Fruit fly (Drosophila melanogaster) whole organism, embryonic: ENCODE measurements around the gene CG46309.

Source experiments
- CG11695 ChIP-seq: fragments of 200-800 bp; sonication (Bioruptor generic); IDR thresholded peaks from 3 replicates; pipeline ENCODE4 v1.3.6; 2022; ENCODE audit warnings: missing biosample characterization, missing genetic modification characterization
- CG11696 ChIP-seq: fragments of 200-800 bp; sonication (Bioruptor generic); IDR thresholded peaks from 2 replicates; pipeline ENCODE4 v1.3.6; 2022; ENCODE audit warnings: missing biosample characterization, missing genetic modification characterization
- CG12236 ChIP-seq: fragments of 200-800 bp; sonication (Bioruptor generic); optimal IDR thresholded peaks from 2 replicates; lab custom pipeline; 2016; ENCODE audit warnings: missing biosample characterization, missing genetic modification characterization
- CG12391 ChIP-seq: fragments of 200-800 bp; sonication (Bioruptor generic); optimal IDR thresholded peaks from 3 replicates; lab custom pipeline; 2018; ENCODE audit warnings: missing biosample characterization, mild to moderate bottlenecking, missing genetic modification characterization, moderate library complexity
- CG13894 ChIP-seq: fragments of 200-800 bp; sonication (Bioruptor generic); optimal IDR thresholded peaks from 3 replicates; lab custom pipeline; 2018; ENCODE audit warnings: missing biosample characterization, mild to moderate bottlenecking, missing genetic modification characterization, moderate library complexity
- CG14441 ChIP-seq: fragments of 200-800 bp; sonication (Bioruptor generic); IDR thresholded peaks from 2 replicates; pipeline ENCODE4 v1.3.6; 2022; ENCODE audit warnings: missing biosample characterization, missing genetic modification characterization
- CG15601 ChIP-seq: fragments of 200-800 bp; sonication (Bioruptor generic); optimal IDR thresholded peaks from 3 replicates; lab custom pipeline; 2019; ENCODE audit warnings: missing biosample characterization, mild to moderate bottlenecking, missing genetic modification characterization, moderate library complexity
- CG1602 ChIP-seq: fragments of 200-800 bp; sonication (Bioruptor generic); optimal IDR thresholded peaks from 3 replicates; lab custom pipeline; 2016; ENCODE audit warnings: missing biosample characterization, missing genetic modification characterization
- CG16813 ChIP-seq: fragments of 200-800 bp; sonication (Bioruptor generic); IDR thresholded peaks from 3 replicates; pipeline ENCODE4 v1.3.6; 2022; ENCODE audit warnings: missing biosample characterization, missing genetic modification characterization; ENCODE audit not compliant: partially characterized antibody
- CG16815 ChIP-seq: fragments of 200-800 bp; sonication (Bioruptor generic); optimal IDR thresholded peaks from 3 replicates; lab custom pipeline; 2017; ENCODE audit warnings: missing biosample characterization, mild to moderate bottlenecking, missing genetic modification characterization
- CG17361 ChIP-seq: fragments of 200-800 bp; sonication (Bioruptor generic); IDR thresholded peaks from 3 replicates; pipeline ENCODE4 v1.3.6; 2022; ENCODE audit warnings: missing biosample characterization, missing genetic modification characterization
- CG17612 ChIP-seq: fragments of 200-800 bp; sonication (Bioruptor generic); IDR thresholded peaks from 2 replicates; pipeline ENCODE4 v1.3.6; 2022; ENCODE audit warnings: missing biosample characterization, missing genetic modification characterization
- CG18011 ChIP-seq: fragments of 200-800 bp; sonication (Bioruptor generic); optimal IDR thresholded peaks from 2 replicates; lab custom pipeline; 2017; ENCODE audit warnings: missing biosample characterization, missing genetic modification characterization, mild to moderate bottlenecking, moderate library complexity, missing genotype
- CG31441 ChIP-seq: fragments of 200-800 bp; sonication (Bioruptor generic); IDR thresholded peaks from 2 replicates; pipeline ENCODE4 v1.3.6; 2022; ENCODE audit warnings: missing biosample characterization, missing genetic modification characterization
- CG32532 ChIP-seq: fragments of 200-800 bp; sonication (Bioruptor generic); IDR thresholded peaks from 2 replicates; pipeline ENCODE4 v1.3.6; 2022; ENCODE audit warnings: missing biosample characterization, missing genetic modification characterization
- CG6854 ChIP-seq: fragments of 200-800 bp; sonication (Bioruptor generic); optimal IDR thresholded peaks from 3 replicates; lab custom pipeline; 2017; ENCODE audit warnings: missing biosample characterization, mild to moderate bottlenecking, missing genetic modification characterization
- CG7786 ChIP-seq: fragments of 200-800 bp; sonication (Bioruptor generic); optimal IDR thresholded peaks from 2 replicates; lab custom pipeline; 2016; ENCODE audit warnings: missing biosample characterization, missing genetic modification characterization
- CG7987 ChIP-seq: fragments of 200-800 bp; sonication (Bioruptor generic); optimal IDR thresholded peaks from 2 replicates; lab custom pipeline; 2018; ENCODE audit warnings: missing biosample characterization, mild to moderate bottlenecking, missing genetic modification characterization, moderate library complexity
- CG9437 ChIP-seq: fragments of 200-800 bp; sonication (Bioruptor generic); optimal IDR thresholded peaks from 2 replicates; lab custom pipeline; 2018; ENCODE audit warnings: missing biosample characterization, mild to moderate bottlenecking, missing genetic modification characterization
- D ChIP-seq, 2 experiments: fragments of 200-800 bp in 1 of 2; fragments of >200 bp in 1 of 2; sonication (Bioruptor generic) in 1 of 2; optimal IDR thresholded peaks; 2 replicates in 1 of 2; 3 replicates in 1 of 2; lab custom pipeline; 2017; ENCODE audit warnings: mild to moderate bottlenecking in 1 of 2, missing biosample characterization in 1 of 2, missing genetic modification characterization in 1 of 2, missing genetic modification reagents in 1 of 2
- Dad ChIP-seq: fragments of 200-800 bp; sonication (Bioruptor generic); optimal IDR thresholded peaks from 3 replicates; lab custom pipeline; 2016; ENCODE audit warnings: missing biosample characterization, missing genetic modification characterization
- Dp ChIP-seq: fragments of 200-800 bp; sonication (Bioruptor generic); optimal IDR thresholded peaks from 2 replicates; lab custom pipeline; 2018; ENCODE audit warnings: missing biosample characterization, mild to moderate bottlenecking, missing genetic modification characterization, moderate library complexity
- Fer3 ChIP-seq: fragments of 200-800 bp; sonication (Bioruptor generic); optimal IDR thresholded peaks from 2 replicates; lab custom pipeline; 2018; ENCODE audit warnings: missing biosample characterization, mild to moderate bottlenecking, missing genetic modification characterization, moderate library complexity
- GATAe ChIP-seq: fragments of 200-800 bp; sonication (Bioruptor generic); conservative IDR thresholded peaks from 2 replicates; pipeline ENCODE4 v1.3.6; 2022; ENCODE audit warnings: missing biosample characterization, missing genetic modification characterization
- H15 ChIP-seq: fragments of 200-800 bp; sonication (Bioruptor generic); IDR thresholded peaks from 3 replicates; pipeline ENCODE4 v1.3.6; 2022; ENCODE audit warnings: missing biosample characterization, missing genetic modification characterization
- Rfx ChIP-seq: fragments of 200-800 bp; sonication (Bioruptor generic); IDR thresholded peaks from 2 replicates; pipeline ENCODE4 v1.3.6; 2022; ENCODE audit warnings: missing biosample characterization, missing genetic modification characterization
- Sin3A ChIP-seq: fragments of >200 bp; optimal IDR thresholded peaks from 2 replicates; lab custom pipeline; 2018
- Taf1 ChIP-seq: fragments of 200-800 bp; sonication (Bioruptor generic); IDR thresholded peaks from 2 replicates; pipeline ENCODE4 v1.3.6; 2022; ENCODE audit warnings: missing biosample characterization, missing genetic modification characterization
- Xbp1 ChIP-seq: fragments of 200-800 bp; sonication (Bioruptor generic); optimal IDR thresholded peaks from 3 replicates; lab custom pipeline; 2016; ENCODE audit warnings: missing biosample characterization, mild to moderate bottlenecking, missing genetic modification characterization
- al ChIP-seq: fragments of 200-800 bp; sonication (Bioruptor generic); IDR thresholded peaks from 2 replicates; pipeline ENCODE4 v1.3.6; 2022; ENCODE audit warnings: missing biosample characterization, missing genetic modification characterization
- aop ChIP-seq: fragments of 200-800 bp; sonication (Bioruptor generic); IDR thresholded peaks from 2 replicates; pipeline ENCODE4 v1.3.6; 2022; ENCODE audit warnings: missing biosample characterization, missing genetic modification characterization
- caup ChIP-seq: fragments of 200-800 bp; sonication (Bioruptor generic); optimal IDR thresholded peaks from 3 replicates; lab custom pipeline; 2017; ENCODE audit warnings: missing biosample characterization, mild to moderate bottlenecking, missing genetic modification characterization, moderate library complexity; ENCODE audit not compliant: severe bottlenecking
- ci ChIP-seq: fragments of 200-800 bp; sonication (Bioruptor generic); IDR thresholded peaks from 3 replicates; pipeline ENCODE4 v1.3.6; 2022; ENCODE audit warnings: missing biosample characterization, missing genetic modification characterization
- croc ChIP-seq: fragments of 200-800 bp; sonication (Bioruptor generic); conservative IDR thresholded peaks from 3 replicates; pipeline ENCODE4 v1.3.6; 2022; ENCODE audit warnings: missing biosample characterization, missing genetic modification characterization
- ems ChIP-seq: fragments of 200-800 bp; sonication (Bioruptor generic); optimal IDR thresholded peaks from 3 replicates; lab custom pipeline; 2016; ENCODE audit warnings: missing biosample characterization, missing genetic modification characterization
- en ChIP-seq: fragments of 200-800 bp; sonication (Bioruptor generic); optimal IDR thresholded peaks from 2 replicates; lab custom pipeline; 2016; ENCODE audit warnings: missing biosample characterization, missing genetic modification characterization
- gcm2 ChIP-seq: fragments of 200-800 bp; sonication (Bioruptor generic); optimal IDR thresholded peaks from 2 replicates; lab custom pipeline; 2016; ENCODE audit warnings: missing biosample characterization, missing genetic modification characterization
- gem ChIP-seq: fragments of 200-800 bp; sonication (Bioruptor generic); optimal IDR thresholded peaks from 2 replicates; lab custom pipeline; 2019; ENCODE audit warnings: missing biosample characterization, mild to moderate bottlenecking, missing genetic modification characterization, moderate library complexity
- grau ChIP-seq: fragments of 200-800 bp; optimal IDR thresholded peaks from 3 replicates; lab custom pipeline; 2019; ENCODE audit warnings: missing biosample characterization, mild to moderate bottlenecking, missing genetic modification characterization, moderate library complexity
- insv ChIP-seq, 2 experiments: fragments of 200-800 bp; sonication (Bioruptor generic); optimal IDR thresholded peaks; 3 replicates each; lab custom pipeline; 2016 to 2018; ENCODE audit warnings: missing biosample characterization in 2 of 2, missing genetic modification characterization in 2 of 2
- jigr1 ChIP-seq: fragments of 200-800 bp; sonication (Bioruptor generic); IDR thresholded peaks from 3 replicates; pipeline ENCODE4 v1.3.6; 2022; ENCODE audit warnings: missing biosample characterization, missing genetic modification characterization
- maf-S ChIP-seq: fragments of 200-800 bp; sonication (Bioruptor generic); optimal IDR thresholded peaks from 2 replicates; lab custom pipeline; 2016; ENCODE audit warnings: missing biosample characterization, missing genetic modification characterization
- nerfin-2 ChIP-seq: fragments of 200-800 bp; sonication (Bioruptor generic); IDR thresholded peaks from 2 replicates; pipeline ENCODE4 v1.3.6; 2022; ENCODE audit warnings: missing biosample characterization, missing genetic modification characterization; ENCODE audit not compliant: partially characterized antibody
- nmo ChIP-seq: fragments of 200-800 bp; sonication (Bioruptor generic); optimal IDR thresholded peaks from 2 replicates; lab custom pipeline; 2018; ENCODE audit warnings: missing biosample characterization, mild to moderate bottlenecking, missing genetic modification characterization, moderate library complexity
- pho ChIP-seq: fragments of 200-800 bp; sonication (Bioruptor generic); optimal IDR thresholded peaks from 2 replicates; lab custom pipeline; 2016; ENCODE audit warnings: missing biosample characterization, missing genetic modification characterization
- prd ChIP-seq, 3 experiments: fragments of >200 bp in 2 of 3; fragments of 200-800 bp in 1 of 3; sonication (Bioruptor generic) in 1 of 3; optimal IDR thresholded peaks in 2 of 3; IDR thresholded peaks in 1 of 3; 2 replicates in 2 of 3; 3 replicates in 1 of 3; pipeline versions ENCODE4 v1.3.6 to Lab custom; 2017 to 2022; ENCODE audit warnings: missing biosample characterization in 1 of 3, missing genetic modification characterization in 1 of 3
- scrt ChIP-seq: fragments of 200-800 bp; sonication (Bioruptor generic); optimal IDR thresholded peaks from 2 replicates; lab custom pipeline; 2018; ENCODE audit warnings: missing biosample characterization, mild to moderate bottlenecking, missing genetic modification characterization, moderate library complexity
- shn ChIP-seq: fragments of 200-800 bp; sonication (Bioruptor generic); optimal IDR thresholded peaks from 3 replicates; lab custom pipeline; 2016; ENCODE audit warnings: missing biosample characterization, missing genetic modification characterization
- vfl ChIP-seq: fragments of 200-800 bp; sonication (Bioruptor generic); optimal IDR thresholded peaks from 2 replicates; lab custom pipeline; 2016; ENCODE audit warnings: missing biosample characterization, missing genetic modification characterization
- zfh1 ChIP-seq: fragments of 200-800 bp; sonication (Bioruptor generic); IDR thresholded peaks from 3 replicates; pipeline ENCODE4 v1.3.6; 2022; ENCODE audit warnings: missing biosample characterization, missing genetic modification characterization

The CG46309 gene

dm6 chr2L:16275809-16276178 is 24.2 kb upstream of the CG46309 start (continued):
- TF ChIP-seq CG11696 (GFP tag; lab: Robert Waterston, UW): 0 out of 2 replicates have a peak, but pooled peaks have one; percentile 30
- no peak for TF ChIP-seq gcm2
- TF ChIP-seq Taf1 (GFP tag; lab: Robert Waterston, UW): no peak
- peak; percentile 56; the same call in 2 of the 3 replicates for TF ChIP-seq CG17361 (GFP tag; lab: Robert Waterston, UW)
- 0 out of 2 replicates have a peak, but pooled peaks have one; percentile 27 for TF ChIP-seq CG14441 (GFP tag; lab: Robert Waterston, UW)
- TF ChIP-seq CG9437: peak; percentile 24
- peak; percentile 19; the same call in 1 of the 3 replicates for TF ChIP-seq zfh1 (GFP tag; lab: Robert Waterston, UW)
- no peak for TF ChIP-seq nerfin-2 (GFP tag; lab: Robert Waterston, UW)
- TF ChIP-seq vfl: no peak
- TF ChIP-seq croc (GFP tag; lab: Robert Waterston, UW): no peak
- peak; percentile 39 for TF ChIP-seq Dad (GFP tag; lab: Kevin White, UChicago)
- peak; percentile 20 for TF ChIP-seq ems (GFP tag; lab: Kevin White, UChicago)
- no peak for TF ChIP-seq aop
- TF ChIP-seq D (optimal IDR thresholded peaks at IDR 0.05; lab: Kevin White, UChicago): no peak
- TF ChIP-seq D (GFP tag; optimal IDR thresholded peaks at IDR 0.05; lab: Kevin White, UChicago): peak; percentile 22
- 0 out of 3 replicates have a peak, but pooled peaks have one; percentile 51 for TF ChIP-seq CG11695
- TF ChIP-seq nmo (GFP tag; lab: Kevin White, UChicago): peak; percentile 53
- peak; percentile 8 for TF ChIP-seq CG15601 (tag; lab: Kevin White, UChicago)
- peak; percentile 45 for TF ChIP-seq CG6854 (GFP tag; lab: Kevin White, UChicago)
- no peak for TF ChIP-seq CG13894 (tag; lab: Kevin White, UChicago)
- peak; percentile 32 for TF ChIP-seq Xbp1
- TF ChIP-seq CG17612 (GFP tag; lab: Robert Waterston, UW): no peak
- TF ChIP-seq en (GFP tag; lab: Kevin White, UChicago): no peak
- no peak for TF ChIP-seq insv (GFP tag; optimal IDR thresholded peaks at IDR 0.05; lab: Kevin White, UChicago)
- peak; percentile 61 for TF ChIP-seq caup (GFP tag; lab: Kevin White, UChicago)
- no peak for TF ChIP-seq CG1602 (GFP tag; lab: Kevin White, UChicago)
- TF ChIP-seq al (GFP tag; lab: Robert Waterston, UW): no peak
- TF ChIP-seq CG12236: no peak
- no peak for TF ChIP-seq H15 (GFP tag; lab: Robert Waterston, UW)
- TF ChIP-seq CG12391 (tag; lab: Kevin White, UChicago): peak; percentile 51
- TF ChIP-seq maf-S (GFP tag; lab: Kevin White, UChicago): no peak
- TF ChIP-seq shn (GFP tag; lab: Kevin White, UChicago): no peak
- TF ChIP-seq scrt (GFP tag; lab: Kevin White, UChicago): peak; percentile 50
- TF ChIP-seq jigr1 (GFP tag; lab: Robert Waterston, UW): no peak
- TF ChIP-seq CG16813 (GFP tag; lab: Robert Waterston, UW): no peak
- peak; percentile 24 for TF ChIP-seq CG16815 (GFP tag; lab: Kevin White, UChicago)
- peak; percentile 72 for TF ChIP-seq gem (tag; lab: Kevin White, UChicago)
- no peak for TF ChIP-seq Sin3A (lab: Kevin White, UChicago)
- no peak for TF ChIP-seq GATAe (GFP tag; lab: Robert Waterston, UW)
- TF ChIP-seq CG18011 (GFP tag; lab: Kevin White, UChicago): no peak
- TF ChIP-seq Fer3 (tag; lab: Kevin White, UChicago): peak; percentile 52
- TF ChIP-seq CG31441: peak; percentile 61
- TF ChIP-seq CG32532 (GFP tag; lab: Robert Waterston, UW): 0 out of 2 replicates have a peak, but pooled peaks have one; percentile 14
- no peak for TF ChIP-seq prd (optimal IDR thresholded peaks at IDR 0.05; lab: Kevin White, UChicago)
- peak; percentile 45; the same call in 1 of the 3 replicates for TF ChIP-seq prd (GFP tag; IDR thresholded peaks at IDR 0.05; lab: Robert Waterston, UW)
- peak; percentile 18 for TF ChIP-seq CG7786 (GFP tag; lab: Kevin White, UChicago)
- TF ChIP-seq CG7987 (GFP tag; lab: Kevin White, UChicago): no peak
- peak; percentile 64 for TF ChIP-seq grau (tag; lab: Kevin White, UChicago)
- peak; percentile 60; the same call in 1 of the 3 replicates for TF ChIP-seq ci (GFP tag; lab: Robert Waterston, UW)
- peak; percentile 48 for TF ChIP-seq pho (GFP tag; lab: Kevin White, UChicago)
- peak; percentile 57; the same call in 1 of the 2 replicates for TF ChIP-seq Rfx (GFP tag; lab: Robert Waterston, UW)
- TF ChIP-seq Dp: no peak
